Worm (Caenorhabditis elegans): ENCODE data around the gene fbxa-127.

- TF ChIP-seq hlh-30 (tag; optimal IDR thresholded peaks at IDR 0.05; ENCODE audit: insufficient read depth) (no peak), ceh-14 (tag; optimal IDR thresholded peaks at IDR 0.05) (no peak), nhr-11 (tag; optimal IDR thresholded peaks at IDR 0.05) (no peak), pqm-1 (tag; optimal IDR thresholded peaks at IDR 0.05) (no peak), C38D4.7 (GFP tag; optimal IDR thresholded peaks at IDR 0.05) (no peak), gmeb-2 (tag; optimal IDR thresholded peaks at IDR 0.05) (no peak), ama-1 (optimal IDR thresholded peaks at IDR 0.05) (no peak), fkh-10 (GFP tag; optimal IDR thresholded peaks at IDR 0.05) (no peak), ets-4 (tag; optimal IDR thresholded peaks at IDR 0.05) (no peak), pha-4 (tag; optimal IDR thresholded peaks at IDR 0.05) (no peak), pros-1 (tag; optimal IDR thresholded peaks at IDR 0.05) (no peak)
These were observed 1.4 kb downstream of the fbxa-127 start, which contains the start of gene srz-99 for ce11 chrV:16729961-16730360.
